Worm (Caenorhabditis elegans): ENCODE results near the gene hrg-1.

DNA sequence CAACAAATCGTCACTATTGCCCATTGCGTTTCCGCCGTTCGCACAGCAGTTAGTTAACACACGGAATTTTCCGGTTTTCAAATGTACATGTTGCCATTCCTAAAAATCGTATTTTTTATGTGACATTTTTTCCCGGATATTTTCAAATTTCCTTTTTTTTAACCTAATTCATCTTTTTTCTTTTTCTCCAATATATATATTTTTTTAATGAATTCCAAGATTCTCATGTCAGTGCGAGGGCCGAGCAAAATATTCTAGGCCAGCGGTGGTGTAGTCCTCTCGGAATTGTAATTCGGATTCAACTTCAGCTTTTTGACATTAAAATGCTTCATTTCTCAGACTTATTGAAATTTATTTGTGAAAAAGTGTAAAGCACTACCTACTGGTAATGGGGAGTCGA is 11.0 kb downstream of the hrg-1 start, which contains the start of gene R02E12.4:
- TF ChIP-seq ets-4 (tag; optimal IDR thresholded peaks at IDR 0.05): no peak
- no peak for TF ChIP-seq unc-42 (tag; optimal IDR thresholded peaks at IDR 0.05)
- TF ChIP-seq rnt-1 (tag; optimal IDR thresholded peaks at IDR 0.05): no peak

All from whole organism, late embryonic.